Fruit fly (Drosophila melanogaster) whole organism, prepupa: Measurements from ENCODE around the gene Hpf1.

Experiments used
- Blimp-1 ChIP-seq: fragments of 200-800 bp; sonication (Bioruptor generic); optimal IDR thresholded peaks from 3 replicates; lab custom pipeline; 2017; ENCODE audit warnings: missing biosample characterization, missing genetic modification characterization, mild to moderate bottlenecking, moderate library complexity, missing genetic modification reagents
- CG10631 ChIP-seq: fragments of 200-800 bp; sonication (Bioruptor generic); optimal IDR thresholded peaks from 2 replicates; lab custom pipeline; 2016; ENCODE audit warnings: missing biosample characterization, missing genetic modification characterization
- CG10669 ChIP-seq: fragments of 200-800 bp; sonication (Bioruptor generic); optimal IDR thresholded peaks from 3 replicates; lab custom pipeline; 2018; ENCODE audit warnings: missing biosample characterization, mild to moderate bottlenecking, missing genetic modification characterization, moderate library complexity
- CG11294 ChIP-seq: fragments of 200-800 bp; sonication (Bioruptor generic); IDR thresholded peaks from 2 replicates; pipeline ENCODE4 v1.3.6; 2022; ENCODE audit warnings: missing biosample characterization, missing genetic modification characterization
- CG11902 ChIP-seq: fragments of 200-800 bp; sonication (Bioruptor generic); optimal IDR thresholded peaks from 3 replicates; lab custom pipeline; 2016; ENCODE audit warnings: missing biosample characterization, missing genetic modification characterization
- CG1621 ChIP-seq: fragments of 200-800 bp; sonication (Bioruptor generic); optimal IDR thresholded peaks from 3 replicates; lab custom pipeline; 2018; ENCODE audit warnings: missing biosample characterization, mild to moderate bottlenecking, missing genetic modification characterization
- CG16779 ChIP-seq: fragments of 200-800 bp; sonication (Bioruptor generic); optimal IDR thresholded peaks from 3 replicates; lab custom pipeline; 2017; ENCODE audit warnings: missing biosample characterization, mild to moderate bottlenecking, missing genetic modification characterization
- CG3032 ChIP-seq: fragments of 200-800 bp; optimal IDR thresholded peaks from 2 replicates; lab custom pipeline; 2019; ENCODE audit warnings: missing biosample characterization, mild to moderate bottlenecking, missing genetic modification characterization, moderate library complexity
- CG32006 ChIP-seq: fragments of 200-800 bp; sonication (Bioruptor generic); optimal IDR thresholded peaks from 3 replicates; lab custom pipeline; 2017; ENCODE audit warnings: missing biosample characterization, mild to moderate bottlenecking, missing genetic modification characterization
- CG34406 ChIP-seq: fragments of 200-800 bp; sonication (Bioruptor generic); optimal IDR thresholded peaks from 3 replicates; lab custom pipeline; 2016; ENCODE audit warnings: missing biosample characterization, missing genetic modification characterization
- CG4318 ChIP-seq: fragments of 200-800 bp; sonication (Bioruptor generic); optimal IDR thresholded peaks from 3 replicates; lab custom pipeline; 2017; ENCODE audit warnings: missing biosample characterization, mild to moderate bottlenecking, missing genetic modification characterization
- CG6276 ChIP-seq: fragments of 200-800 bp; sonication (Bioruptor generic); optimal IDR thresholded peaks from 2 replicates; lab custom pipeline; 2017; ENCODE audit warnings: missing biosample characterization, mild to moderate bottlenecking, missing genetic modification characterization
- CG6792 ChIP-seq: fragments of 200-800 bp; sonication (Bioruptor generic); optimal IDR thresholded peaks from 3 replicates; lab custom pipeline; 2016; ENCODE audit warnings: missing biosample characterization, missing genetic modification characterization
- CG6808 ChIP-seq: fragments of 200-800 bp; sonication (Bioruptor generic); optimal IDR thresholded peaks from 3 replicates; lab custom pipeline; 2017; ENCODE audit warnings: missing biosample characterization, missing genetic modification characterization, mild to moderate bottlenecking, moderate library complexity, missing genetic modification reagents
- CG6854 ChIP-seq: fragments of 200-800 bp; sonication (Bioruptor generic); optimal IDR thresholded peaks from 2 replicates; lab custom pipeline; 2017; ENCODE audit warnings: missing biosample characterization, mild to moderate bottlenecking, missing genetic modification characterization
- CG7368 ChIP-seq: fragments of 200-800 bp; sonication (Bioruptor generic); optimal IDR thresholded peaks from 3 replicates; lab custom pipeline; 2016; ENCODE audit warnings: missing biosample characterization, missing genetic modification characterization
- CG8119 ChIP-seq: fragments of 200-800 bp; sonication (Bioruptor generic); IDR thresholded peaks from 3 replicates; pipeline ENCODE4 v1.3.6; 2022; ENCODE audit warnings: missing biosample characterization, missing genetic modification characterization
- CG8319 ChIP-seq: fragments of 200-800 bp; sonication (Bioruptor generic); optimal IDR thresholded peaks from 3 replicates; lab custom pipeline; 2016; ENCODE audit warnings: missing biosample characterization, missing genetic modification characterization
- CG8632 ChIP-seq: fragments of 200-800 bp; sonication (Bioruptor generic); optimal IDR thresholded peaks from 3 replicates; lab custom pipeline; 2016; ENCODE audit warnings: missing biosample characterization, missing genetic modification characterization
- CG9139 ChIP-seq: fragments of 200-800 bp; sonication (Bioruptor generic); optimal IDR thresholded peaks from 3 replicates; lab custom pipeline; 2017; ENCODE audit warnings: missing biosample characterization, mild to moderate bottlenecking, missing genetic modification characterization
- Eip75B ChIP-seq: fragments of 200-800 bp; sonication (Bioruptor generic); optimal IDR thresholded peaks from 3 replicates; lab custom pipeline; 2016; ENCODE audit warnings: missing biosample characterization, missing genetic modification characterization
- Eip78C ChIP-seq: fragments of 200-800 bp; sonication (Bioruptor generic); peaks from one replicate; lab custom pipeline; 2016; ENCODE audit warnings: missing biosample characterization, missing genetic modification characterization
- Eip93F ChIP-seq: fragments of 200-800 bp; sonication (Bioruptor generic); optimal IDR thresholded peaks from 2 replicates; lab custom pipeline; 2016; ENCODE audit warnings: missing biosample characterization, mild to moderate bottlenecking, missing genetic modification characterization
- Ets21C ChIP-seq: fragments of 200-800 bp; sonication (Bioruptor generic); optimal IDR thresholded peaks from 3 replicates; lab custom pipeline; 2016; ENCODE audit warnings: missing biosample characterization, missing genetic modification characterization
- Ets96B ChIP-seq: fragments of 200-800 bp; optimal IDR thresholded peaks from 2 replicates; lab custom pipeline; 2019; ENCODE audit warnings: missing biosample characterization, mild to moderate bottlenecking, missing genetic modification characterization, moderate library complexity
- Hr38 ChIP-seq: sonication (Bioruptor generic); optimal IDR thresholded peaks from 2 replicates; lab custom pipeline; 2016; ENCODE audit warnings: missing biosample characterization, missing genetic modification characterization
- Hr39 ChIP-seq: fragments of 200-800 bp; sonication (Bioruptor generic); optimal IDR thresholded peaks from 2 replicates; lab custom pipeline; 2016; ENCODE audit warnings: missing biosample characterization, missing genetic modification characterization
- Hr4 ChIP-seq: fragments of 200-800 bp; sonication (Bioruptor generic); optimal IDR thresholded peaks from 3 replicates; lab custom pipeline; 2016; ENCODE audit warnings: missing biosample characterization, missing genetic modification characterization
- Lpt ChIP-seq: fragments of 200-800 bp; sonication (Bioruptor generic); optimal IDR thresholded peaks from 3 replicates; lab custom pipeline; 2016; ENCODE audit warnings: missing biosample characterization, missing genetic modification characterization
- Met ChIP-seq: fragments of 200-800 bp; sonication (Bioruptor generic); optimal IDR thresholded peaks from 3 replicates; lab custom pipeline; 2016; ENCODE audit warnings: missing biosample characterization, missing genetic modification characterization
- OdsH ChIP-seq: fragments of 200-800 bp; sonication (Bioruptor generic); optimal IDR thresholded peaks from 3 replicates; lab custom pipeline; 2016; ENCODE audit warnings: missing biosample characterization, missing genetic modification characterization
- Smox ChIP-seq: fragments of 200-800 bp; sonication (Bioruptor generic); optimal IDR thresholded peaks from 3 replicates; lab custom pipeline; 2016; ENCODE audit warnings: missing biosample characterization, missing genetic modification characterization
- Sox102F ChIP-seq: fragments of 200-800 bp; sonication (Bioruptor generic); optimal IDR thresholded peaks from 2 replicates; lab custom pipeline; 2016; ENCODE audit warnings: missing biosample characterization, mild to moderate bottlenecking, missing genetic modification characterization
- Sox14 ChIP-seq: fragments of 200-800 bp; sonication (Bioruptor generic); optimal IDR thresholded peaks from 3 replicates; lab custom pipeline; 2016; ENCODE audit warnings: missing biosample characterization, missing genetic modification characterization
- Sox15 ChIP-seq: fragments of 200-800 bp; sonication (Bioruptor generic); optimal IDR thresholded peaks from 3 replicates; lab custom pipeline; 2016; ENCODE audit warnings: missing biosample characterization, missing genetic modification characterization
- achi ChIP-seq: fragments of 200-800 bp; sonication (Bioruptor generic); optimal IDR thresholded peaks from 3 replicates; lab custom pipeline; 2016; ENCODE audit warnings: missing biosample characterization, missing genetic modification characterization
- cyc ChIP-seq: fragments of 200-800 bp; sonication (Bioruptor generic); optimal IDR thresholded peaks from 3 replicates; lab custom pipeline; 2016; ENCODE audit warnings: missing biosample characterization, missing genetic modification characterization
- dac ChIP-seq: fragments of 200-800 bp; sonication (Bioruptor generic); optimal IDR thresholded peaks from 2 replicates; lab custom pipeline; 2017; ENCODE audit warnings: missing biosample characterization, mild to moderate bottlenecking, missing genetic modification characterization
- dsx ChIP-seq: fragments of 200-800 bp; optimal IDR thresholded peaks from 3 replicates; lab custom pipeline; 2019; ENCODE audit warnings: missing biosample characterization, mild to moderate bottlenecking, missing genetic modification characterization, moderate library complexity; ENCODE audit not compliant: poor library complexity, severe bottlenecking
- eg ChIP-seq: fragments of 200-800 bp; sonication (Bioruptor generic); IDR thresholded peaks from 3 replicates; pipeline ENCODE4 v1.3.6; 2022; ENCODE audit warnings: missing biosample characterization, missing genetic modification characterization
- esn ChIP-seq: fragments of 200-800 bp; sonication (Bioruptor generic); optimal IDR thresholded peaks from 2 replicates; lab custom pipeline; 2016; ENCODE audit warnings: missing biosample characterization, mild to moderate bottlenecking, missing genetic modification characterization, moderate library complexity
- fd59A ChIP-seq: fragments of 200-800 bp; sonication (Bioruptor generic); optimal IDR thresholded peaks from 2 replicates; lab custom pipeline; 2017; ENCODE audit warnings: missing biosample characterization, mild to moderate bottlenecking, missing genetic modification characterization, missing genetic modification reagents
- fd85E ChIP-seq: fragments of 200-800 bp; sonication (Bioruptor generic); optimal IDR thresholded peaks from 3 replicates; lab custom pipeline; 2016; ENCODE audit warnings: missing biosample characterization, missing genetic modification characterization
- fkh ChIP-seq: fragments of 200-800 bp; sonication (Bioruptor generic); optimal IDR thresholded peaks from 3 replicates; lab custom pipeline; 2017; ENCODE audit warnings: missing biosample characterization, mild to moderate bottlenecking, missing genetic modification characterization, moderate library complexity
- net ChIP-seq: fragments of 200-800 bp; sonication (Bioruptor generic); optimal IDR thresholded peaks from 3 replicates; lab custom pipeline; 2016; ENCODE audit warnings: missing biosample characterization, missing genetic modification characterization
- pdm3 ChIP-seq: fragments of 200-800 bp; sonication (Bioruptor generic); optimal IDR thresholded peaks from 3 replicates; lab custom pipeline; 2016; ENCODE audit warnings: missing biosample characterization, missing genetic modification characterization
- salr ChIP-seq, 2 experiments: fragments of 200-800 bp; sonication (Bioruptor generic); optimal IDR thresholded peaks; 3 replicates each; lab custom pipeline; 2016 to 2018; ENCODE audit warnings: missing biosample characterization in 2 of 2, missing genetic modification characterization in 2 of 2, mild to moderate bottlenecking in 1 of 2
- spab ChIP-seq: fragments of 200-800 bp; sonication (Bioruptor generic); optimal IDR thresholded peaks from 2 replicates; lab custom pipeline; 2017; ENCODE audit warnings: missing biosample characterization, mild to moderate bottlenecking, missing genetic modification characterization, missing genetic modification reagents
- ss ChIP-seq, 2 experiments: fragments of 200-800 bp; sonication (Bioruptor generic); optimal IDR thresholded peaks; 2 replicates in 1 of 2; 3 replicates in 1 of 2; lab custom pipeline; 2017 to 2018; ENCODE audit warnings: mild to moderate bottlenecking in 2 of 2, missing biosample characterization in 2 of 2, missing genetic modification characterization in 2 of 2, moderate library complexity in 1 of 2
- svp ChIP-seq: fragments of 200-800 bp; sonication (Bioruptor generic); peaks from one replicate; lab custom pipeline; 2016; ENCODE audit warnings: missing biosample characterization, missing genetic modification characterization
- topi ChIP-seq: fragments of 200-800 bp; sonication (Bioruptor generic); optimal IDR thresholded peaks from 3 replicates; lab custom pipeline; 2016; ENCODE audit warnings: missing biosample characterization, missing genetic modification characterization
- vri ChIP-seq: fragments of 200-800 bp; sonication (Bioruptor generic); optimal IDR thresholded peaks from 3 replicates; lab custom pipeline; 2016; ENCODE audit warnings: missing biosample characterization, mild to moderate bottlenecking, missing genetic modification characterization

Gene Hpf1

DNA sequence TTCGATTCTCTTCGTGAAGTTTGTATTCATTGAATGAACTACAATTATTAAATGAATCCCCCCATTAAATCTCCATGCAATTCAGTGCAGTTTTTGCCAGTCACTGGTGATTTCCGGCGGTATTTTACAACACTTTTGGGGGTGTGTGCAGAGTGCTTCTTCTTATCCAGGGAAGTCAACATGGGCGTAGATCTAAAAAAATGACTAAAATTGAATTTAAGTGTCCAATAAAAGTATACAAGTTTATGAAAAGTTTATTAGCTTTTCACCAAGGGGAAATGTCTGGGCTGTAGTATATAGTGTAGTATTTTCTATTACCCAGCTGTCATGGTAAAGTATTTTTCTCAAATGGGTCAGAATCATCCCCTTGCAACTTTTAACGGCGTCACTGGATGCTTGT lies at the start of gene Hpf1:
Gene Hpf1 (plus strand): TSS at position 383 of the 400 bp plus-strand sequence.
- TF ChIP-seq CG7368 (GFP tag; lab: Kevin White, UChicago) = peak; percentile 99
- peak; percentile 99 for TF ChIP-seq achi (GFP tag; lab: Kevin White, UChicago)
- TF ChIP-seq CG10669 = peak; percentile 99
- TF ChIP-seq CG16779 = peak; percentile 98
- peak; percentile 99 for TF ChIP-seq CG34406 (GFP tag; lab: Kevin White, UChicago)
- TF ChIP-seq Eip75B (GFP tag; lab: Kevin White, UChicago) = peak; percentile 99
- peak; percentile 98 for TF ChIP-seq CG6854
- peak; percentile 98 for TF ChIP-seq spab (GFP tag; lab: Kevin White, UChicago)
- peak; percentile 97 for TF ChIP-seq dsx (GFP tag; lab: Kevin White, UChicago)
- TF ChIP-seq salr (GFP tag; optimal IDR thresholded peaks at IDR 0.05; lab: Kevin White, UChicago) = peak; percentile 98 to 99
- TF ChIP-seq Blimp-1 = peak; percentile 95
- TF ChIP-seq CG8632 (GFP tag; lab: Kevin White, UChicago) = peak; percentile 99
- TF ChIP-seq Lpt = peak; percentile 99
- TF ChIP-seq vri (GFP tag; lab: Kevin White, UChicago) = peak; percentile 99
- TF ChIP-seq cyc = peak; percentile 99
- peak; percentile 100 for TF ChIP-seq Sox102F (GFP tag; lab: Kevin White, UChicago)
- TF ChIP-seq CG3032 (tag; lab: Kevin White, UChicago) = peak; percentile 99
- TF ChIP-seq svp (GFP tag; lab: Kevin White, UChicago) = peak; percentile 100
- TF ChIP-seq Sox15 = peak; percentile 99
- TF ChIP-seq CG6276 (GFP tag; lab: Kevin White, UChicago) = peak; percentile 99
- peak; percentile 99 for TF ChIP-seq Smox (GFP tag; lab: Kevin White, UChicago)
- no peak for TF ChIP-seq fkh (GFP tag; lab: Kevin White, UChicago)
- peak; percentile 98 for TF ChIP-seq fd85E (GFP tag; lab: Kevin White, UChicago)
- peak; percentile 95 to 98 for TF ChIP-seq ss (GFP tag; optimal IDR thresholded peaks at IDR 0.05; lab: Kevin White, UChicago)
- peak; percentile 98 for TF ChIP-seq CG6808 (GFP tag; lab: Kevin White, UChicago)
- TF ChIP-seq topi (GFP tag; lab: Kevin White, UChicago) = peak; percentile 99
- peak; percentile 100 for TF ChIP-seq OdsH (GFP tag; lab: Kevin White, UChicago)
- TF ChIP-seq Met (GFP tag; lab: Kevin White, UChicago) = peak; percentile 99
- peak; percentile 99 for TF ChIP-seq pdm3
- peak; percentile 99 for TF ChIP-seq Sox14 (GFP tag; lab: Kevin White, UChicago)
- peak; percentile 98 for TF ChIP-seq CG4318
- TF ChIP-seq Eip93F (GFP tag; lab: Kevin White, UChicago) = peak; percentile 99
- TF ChIP-seq Hr39 = peak; percentile 99
- peak; percentile 99 for TF ChIP-seq eg (GFP tag; lab: Robert Waterston, UW)
- peak; percentile 100 for TF ChIP-seq esn
- peak; percentile 93 for TF ChIP-seq Hr38 (GFP tag; lab: Kevin White, UChicago)
- peak; percentile 99 for TF ChIP-seq CG1621 (tag; lab: Kevin White, UChicago)
- TF ChIP-seq CG11294 (GFP tag; lab: Robert Waterston, UW) = peak; percentile 98
- peak; percentile 98 for TF ChIP-seq dac (GFP tag; lab: Kevin White, UChicago)
- peak; percentile 99 for TF ChIP-seq Ets21C
- peak; percentile 99 for TF ChIP-seq net (GFP tag; lab: Kevin White, UChicago)
- peak; percentile 98 for TF ChIP-seq CG8119 (GFP tag; lab: Robert Waterston, UW)
- peak; percentile 96 for TF ChIP-seq CG9139 (GFP tag; lab: Kevin White, UChicago)
- TF ChIP-seq Eip78C (GFP tag; lab: Kevin White, UChicago) = peak; percentile 100
- TF ChIP-seq CG32006 = peak; percentile 99
- peak; percentile 99 for TF ChIP-seq CG10631 (GFP tag; lab: Kevin White, UChicago)
- peak; percentile 99 for TF ChIP-seq Hr4 (GFP tag; lab: Kevin White, UChicago)
- TF ChIP-seq fd59A (GFP tag; lab: Kevin White, UChicago) = peak; percentile 98
- TF ChIP-seq Ets96B = peak; percentile 99
- TF ChIP-seq CG11902 (GFP tag; lab: Kevin White, UChicago) = peak; percentile 98
- peak; percentile 99 for TF ChIP-seq CG6792 (GFP tag; lab: Kevin White, UChicago)
- peak; percentile 99 for TF ChIP-seq CG8319 (GFP tag; lab: Kevin White, UChicago)
